Fruit fly (Drosophila melanogaster) whole organism, embryonic: Measurements from ENCODE around the gene CG43054.

Experiments
- Aef1 ChIP-seq: fragments of 200-800 bp; sonication (Bioruptor generic); IDR thresholded peaks from 3 replicates; pipeline ENCODE4 v1.3.6; 2022; ENCODE audit warnings: missing biosample characterization, missing genetic modification characterization
- BtbVII ChIP-seq: fragments of 200-800 bp; sonication (Bioruptor generic); optimal IDR thresholded peaks from 3 replicates; lab custom pipeline; 2017; ENCODE audit warnings: missing biosample characterization, mild to moderate bottlenecking, missing genetic modification characterization
- CG1024 ChIP-seq: fragments of 200-800 bp; sonication (Bioruptor generic); IDR thresholded peaks from 2 replicates; pipeline ENCODE4 v1.3.6; 2022; ENCODE audit warnings: missing biosample characterization, missing genetic modification characterization
- CG11723 ChIP-seq: fragments of 200-800 bp; sonication (Bioruptor generic); optimal IDR thresholded peaks from 2 replicates; lab custom pipeline; 2017; ENCODE audit warnings: missing biosample characterization, mild to moderate bottlenecking, missing genetic modification characterization
- CG12769 ChIP-seq: fragments of 200-800 bp; sonication (Bioruptor generic); optimal IDR thresholded peaks from 2 replicates; lab custom pipeline; 2019; ENCODE audit warnings: missing biosample characterization, mild to moderate bottlenecking, missing genetic modification characterization, moderate library complexity
- CG13123 ChIP-seq: fragments of 200-800 bp; sonication (Bioruptor generic); optimal IDR thresholded peaks from 2 replicates; lab custom pipeline; 2016; ENCODE audit warnings: missing biosample characterization, missing genetic modification characterization
- CG14441 ChIP-seq: fragments of 200-800 bp; sonication (Bioruptor generic); IDR thresholded peaks from 2 replicates; pipeline ENCODE4 v1.3.6; 2022; ENCODE audit warnings: missing biosample characterization, missing genetic modification characterization
- CG1647 ChIP-seq: fragments of 200-800 bp; sonication (Bioruptor generic); optimal IDR thresholded peaks from 3 replicates; lab custom pipeline; 2016; ENCODE audit warnings: missing biosample characterization, missing genetic modification characterization
- CG17186 ChIP-seq: fragments of 200-800 bp; sonication (Bioruptor generic); optimal IDR thresholded peaks from 3 replicates; lab custom pipeline; 2017; ENCODE audit warnings: missing biosample characterization, missing genetic modification reagents, missing genetic modification characterization
- CG17912 ChIP-seq: fragments of 200-800 bp; sonication (Bioruptor generic); optimal IDR thresholded peaks from 2 replicates; lab custom pipeline; 2018; ENCODE audit warnings: missing biosample characterization, mild to moderate bottlenecking, missing genetic modification characterization
- CG18011 ChIP-seq: fragments of 200-800 bp; sonication (Bioruptor generic); optimal IDR thresholded peaks from 2 replicates; lab custom pipeline; 2017; ENCODE audit warnings: missing biosample characterization, missing genetic modification characterization, mild to moderate bottlenecking, moderate library complexity, missing genotype
- CG1832 ChIP-seq: fragments of 200-800 bp; sonication (Bioruptor generic); optimal IDR thresholded peaks from 2 replicates; lab custom pipeline; 2017; ENCODE audit warnings: missing biosample characterization, mild to moderate bottlenecking, missing genetic modification characterization, inconsistent platforms
- CG18476 ChIP-seq: fragments of 200-800 bp; sonication (Bioruptor generic); optimal IDR thresholded peaks from 2 replicates; lab custom pipeline; 2016; ENCODE audit warnings: missing biosample characterization, mild to moderate bottlenecking, missing genetic modification characterization
- CG2202 ChIP-seq: fragments of 200-800 bp; sonication (Bioruptor generic); optimal IDR thresholded peaks from 2 replicates; lab custom pipeline; 2018; ENCODE audit warnings: missing biosample characterization, mild to moderate bottlenecking, missing genetic modification characterization
- CG30403 ChIP-seq: fragments of 200-800 bp; sonication (Bioruptor generic); optimal IDR thresholded peaks from 3 replicates; lab custom pipeline; 2016; ENCODE audit warnings: missing biosample characterization, missing genetic modification characterization
- CG3065 ChIP-seq: fragments of 200-800 bp; sonication (Bioruptor generic); optimal IDR thresholded peaks from 2 replicates; lab custom pipeline; 2016; ENCODE audit warnings: missing biosample characterization, missing genetic modification characterization
- CG31224 ChIP-seq: fragments of 200-800 bp; sonication (Bioruptor generic); IDR thresholded peaks from 2 replicates; pipeline ENCODE4 v1.3.6; 2022; ENCODE audit warnings: missing biosample characterization, missing genetic modification characterization
- CG34422 ChIP-seq: fragments of 200-800 bp; sonication (Bioruptor generic); IDR thresholded peaks from 3 replicates; pipeline ENCODE4 v1.3.6; 2022; ENCODE audit warnings: missing biosample characterization, missing genetic modification characterization
- CG3995 ChIP-seq: fragments of 200-800 bp; sonication (Bioruptor generic); optimal IDR thresholded peaks from 3 replicates; lab custom pipeline; 2016; ENCODE audit warnings: missing biosample characterization, missing genetic modification characterization
- CG4820 ChIP-seq: fragments of 200-800 bp; sonication (Bioruptor generic); optimal IDR thresholded peaks from 3 replicates; lab custom pipeline; 2016; ENCODE audit warnings: missing biosample characterization, missing genetic modification characterization
- CG6175 ChIP-seq: fragments of 200-800 bp; sonication (Bioruptor generic); IDR thresholded peaks from 3 replicates; pipeline ENCODE4 v1.3.6; 2022; ENCODE audit warnings: missing biosample characterization, missing genetic modification characterization
- CG7556 ChIP-seq: fragments of 200-800 bp; sonication (Bioruptor generic); optimal IDR thresholded peaks from 2 replicates; lab custom pipeline; 2017; ENCODE audit warnings: missing biosample characterization, mild to moderate bottlenecking, missing genetic modification characterization
- CG8290 ChIP-seq, 3 experiments: fragments of 200-800 bp; sonication (Bioruptor generic); optimal IDR thresholded peaks; 2 replicates each; lab custom pipeline; 2016 to 2019; ENCODE audit warnings: missing biosample characterization in 3 of 3, missing genetic modification characterization in 3 of 3, mild to moderate bottlenecking in 2 of 3, moderate library complexity in 1 of 3
- CTCF ChIP-seq: fragments of 200-800 bp; sonication (Bioruptor generic); optimal IDR thresholded peaks from 2 replicates; lab custom pipeline; 2017; ENCODE audit warnings: missing biosample characterization, mild to moderate bottlenecking, missing genetic modification characterization, moderate library complexity
- Camta ChIP-seq: fragments of 200-800 bp; sonication (Bioruptor generic); optimal IDR thresholded peaks from 2 replicates; lab custom pipeline; 2016; ENCODE audit warnings: missing biosample characterization, missing genetic modification characterization
- CrebB ChIP-seq: fragments of 200-800 bp; sonication (Bioruptor generic); optimal IDR thresholded peaks from 3 replicates; lab custom pipeline; 2018; ENCODE audit warnings: missing biosample characterization, mild to moderate bottlenecking, missing genetic modification characterization
- Dll ChIP-seq: fragments of 200-800 bp; sonication (Bioruptor generic); IDR thresholded peaks from 4 replicates; pipeline ENCODE4 v1.3.6; 2022; ENCODE audit warnings: missing biosample characterization, missing genetic modification characterization; ENCODE audit not compliant: partially characterized antibody
- Hand ChIP-seq: fragments of 200-800 bp; sonication (Bioruptor generic); optimal IDR thresholded peaks from 2 replicates; lab custom pipeline; 2017; ENCODE audit warnings: mild to moderate bottlenecking, missing biosample characterization, missing genetic modification reagents, missing genetic modification characterization
- Hmx ChIP-seq: fragments of 200-800 bp; sonication (Bioruptor generic); optimal IDR thresholded peaks from 2 replicates; lab custom pipeline; 2016; ENCODE audit warnings: missing biosample characterization, missing genetic modification characterization
- Meics ChIP-seq: fragments of 200-800 bp; sonication (Bioruptor generic); optimal IDR thresholded peaks from 2 replicates; lab custom pipeline; 2017; ENCODE audit warnings: missing biosample characterization, mild to moderate bottlenecking, missing genetic modification characterization
- Mrtf ChIP-seq: fragments of 200-800 bp; sonication (Bioruptor generic); IDR thresholded peaks from 3 replicates; pipeline ENCODE4 v1.3.6; 2022; ENCODE audit warnings: missing biosample characterization, missing genetic modification characterization
- Oli ChIP-seq: fragments of 200-800 bp; sonication (Bioruptor generic); optimal IDR thresholded peaks from 2 replicates; lab custom pipeline; 2018; ENCODE audit warnings: missing biosample characterization, mild to moderate bottlenecking, missing genetic modification characterization, moderate library complexity
- Sin3A ChIP-seq: fragments of >200 bp; optimal IDR thresholded peaks from 2 replicates; lab custom pipeline; 2018
- YL-1 ChIP-seq: fragments of 200-800 bp; sonication (Bioruptor generic); optimal IDR thresholded peaks from 3 replicates; lab custom pipeline; 2017; ENCODE audit warnings: missing biosample characterization, mild to moderate bottlenecking, missing genetic modification characterization
- ato ChIP-seq: fragments of 200-800 bp; sonication (Bioruptor generic); IDR thresholded peaks from 2 replicates; pipeline ENCODE4 v1.3.6; 2022; ENCODE audit warnings: missing biosample characterization, missing genetic modification characterization; ENCODE audit not compliant: partially characterized antibody
- bbx ChIP-seq: fragments of 200-800 bp; sonication (Bioruptor generic); IDR thresholded peaks from 2 replicates; pipeline ENCODE4 v1.3.6; 2022; ENCODE audit warnings: missing biosample characterization, missing genetic modification characterization; ENCODE audit not compliant: partially characterized antibody
- bcd ChIP-seq: fragments of 200-800 bp; sonication (Bioruptor generic); optimal IDR thresholded peaks from 2 replicates; lab custom pipeline; 2017; ENCODE audit warnings: missing biosample characterization, mild to moderate bottlenecking, missing genetic modification characterization
- chinmo ChIP-seq: fragments of 200-800 bp; sonication (Bioruptor generic); IDR thresholded peaks from 4 replicates; pipeline ENCODE4 v1.3.6; 2022; ENCODE audit warnings: missing biosample characterization, missing genetic modification characterization; ENCODE audit not compliant: partially characterized antibody
- dan ChIP-seq: fragments of 200-800 bp; sonication (Bioruptor generic); IDR thresholded peaks from 2 replicates; pipeline ENCODE4 v1.3.6; 2022; ENCODE audit warnings: missing biosample characterization, missing genetic modification characterization
- esg ChIP-seq: fragments of 200-800 bp; sonication (Bioruptor generic); conservative IDR thresholded peaks from 2 replicates; pipeline ENCODE4 v1.3.6; 2022; ENCODE audit warnings: missing biosample characterization, missing genetic modification characterization
- fu2 ChIP-seq: fragments of 200-800 bp; sonication (Bioruptor generic); optimal IDR thresholded peaks from 2 replicates; lab custom pipeline; 2016; ENCODE audit warnings: missing biosample characterization, missing genetic modification characterization
- ham ChIP-seq: fragments of 200-800 bp; sonication (Bioruptor generic); IDR thresholded peaks from 2 replicates; pipeline ENCODE4 v1.3.6; 2022; ENCODE audit warnings: missing biosample characterization, missing genetic modification characterization
- inv ChIP-seq: fragments of 200-800 bp; sonication (Bioruptor generic); IDR thresholded peaks from 2 replicates; pipeline ENCODE4 v1.3.6; 2022; ENCODE audit warnings: missing biosample characterization, missing genetic modification characterization; ENCODE audit not compliant: partially characterized antibody
- maf-S ChIP-seq: fragments of 200-800 bp; sonication (Bioruptor generic); optimal IDR thresholded peaks from 2 replicates; lab custom pipeline; 2016; ENCODE audit warnings: missing biosample characterization, missing genetic modification characterization
- nerfin-1 ChIP-seq: fragments of 200-800 bp; sonication (Bioruptor generic); optimal IDR thresholded peaks from 3 replicates; lab custom pipeline; 2019; ENCODE audit warnings: missing biosample characterization, mild to moderate bottlenecking, missing genetic modification characterization, moderate library complexity
- nom ChIP-seq: fragments of 200-800 bp; sonication (Bioruptor generic); optimal IDR thresholded peaks from 2 replicates; lab custom pipeline; 2017; ENCODE audit warnings: missing biosample characterization, missing genetic modification characterization, mild to moderate bottlenecking, moderate library complexity, missing genetic modification reagents
- pan ChIP-seq, 4 experiments: fragments of >200 bp in 3 of 4; fragments of 200-800 bp in 1 of 4; sonication (Bioruptor generic) in 1 of 4; optimal IDR thresholded peaks in 3 of 4; IDR thresholded peaks in 1 of 4; 2 replicates each; pipeline versions ENCODE4 v1.3.6 to Lab custom; 2017 to 2022; ENCODE audit warnings: missing biosample characterization in 2 of 4, missing genetic modification characterization in 2 of 4, mixed read lengths in 1 of 4
- rib ChIP-seq: fragments of 200-800 bp; sonication (Bioruptor generic); IDR thresholded peaks from 2 replicates; pipeline ENCODE4 v1.3.6; 2022; ENCODE audit warnings: missing biosample characterization, missing genetic modification characterization
- run ChIP-seq: fragments of 200-800 bp; sonication (Bioruptor generic); optimal IDR thresholded peaks from 3 replicates; lab custom pipeline; 2018; ENCODE audit warnings: missing biosample characterization, mild to moderate bottlenecking, missing genetic modification characterization
- sens ChIP-seq: fragments of 200-800 bp; sonication (Bioruptor generic); peaks from one replicate; lab custom pipeline; 2016; ENCODE audit warnings: missing biosample characterization, missing genetic modification characterization
- tin ChIP-seq: fragments of 200-800 bp; sonication (Bioruptor generic); optimal IDR thresholded peaks from 3 replicates; lab custom pipeline; 2016; ENCODE audit warnings: missing biosample characterization, missing genetic modification characterization
- zf30C ChIP-seq: fragments of 200-800 bp; sonication (Bioruptor generic); optimal IDR thresholded peaks from 3 replicates; lab custom pipeline; 2018; ENCODE audit warnings: missing biosample characterization, mild to moderate bottlenecking, missing genetic modification characterization

The CG43054 gene

DNA sequence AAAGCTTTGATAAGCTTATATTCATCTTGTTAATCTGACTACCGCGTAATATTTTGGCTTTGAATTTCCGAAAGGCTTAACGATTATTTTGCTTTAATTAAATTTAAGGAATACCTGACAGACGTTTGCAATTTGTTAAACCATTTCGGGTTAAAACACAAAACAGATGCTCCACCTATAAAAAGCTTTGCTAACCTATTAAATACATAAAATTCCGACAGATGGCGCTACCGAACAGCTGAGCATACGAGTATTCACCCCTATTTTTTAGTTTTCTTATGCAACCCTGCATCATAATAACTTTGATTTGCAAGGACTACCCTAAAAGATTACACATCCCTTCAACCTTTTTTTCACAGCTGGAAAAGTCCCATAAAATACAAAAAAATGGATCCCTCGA is 37.8 kb upstream of the CG43054 start (continued):
- TF ChIP-seq CG17186 (GFP tag; lab: Kevin White, UChicago): no peak
- no peak for TF ChIP-seq CG34422 (GFP tag; lab: Robert Waterston, UW)
- TF ChIP-seq zf30C (GFP tag; lab: Kevin White, UChicago): no peak
- no peak for TF ChIP-seq Sin3A (lab: Kevin White, UChicago)
- TF ChIP-seq CG31224 (GFP tag; lab: Robert Waterston, UW): no peak
- TF ChIP-seq dan: no peak
- no peak for TF ChIP-seq Mrtf (GFP tag; lab: Robert Waterston, UW)
- no peak for TF ChIP-seq nom (GFP tag; lab: Kevin White, UChicago)
- no peak for TF ChIP-seq CG8290 (GFP tag; optimal IDR thresholded peaks at IDR 0.05; lab: Kevin White, UChicago)
- TF ChIP-seq CG8290 (tag; optimal IDR thresholded peaks at IDR 0.05; lab: Kevin White, UChicago): no peak
- TF ChIP-seq pan (optimal IDR thresholded peaks at IDR 0.05; lab: Kevin White, UChicago): no peak
- TF ChIP-seq pan (GFP tag; optimal IDR thresholded peaks at IDR 0.05 in 1 of 2, IDR thresholded peaks at IDR 0.05 in 1 of 2): no peak
- no peak for TF ChIP-seq CG18476
- TF ChIP-seq chinmo (GFP tag; lab: Robert Waterston, UW): 0 out of 4 replicates have a peak, but pooled peaks have one; percentile 8
- TF ChIP-seq CG13123 (GFP tag; lab: Kevin White, UChicago): no peak
- TF ChIP-seq ham: no peak
- no peak for TF ChIP-seq Aef1 (GFP tag; lab: Robert Waterston, UW)
- TF ChIP-seq inv: no peak
- TF ChIP-seq CG6175 (GFP tag; lab: Robert Waterston, UW): no peak
- TF ChIP-seq CG1647 (GFP tag; lab: Kevin White, UChicago): no peak
- no peak for TF ChIP-seq bbx (GFP tag; lab: Robert Waterston, UW)
- no peak for TF ChIP-seq CG3995 (GFP tag; lab: Kevin White, UChicago)
- no peak for TF ChIP-seq Meics (GFP tag; lab: Kevin White, UChicago)
- no peak for TF ChIP-seq fu2 (GFP tag; lab: Kevin White, UChicago)
- TF ChIP-seq maf-S (GFP tag; lab: Kevin White, UChicago): no peak
- no peak for TF ChIP-seq CG11723 (GFP tag; lab: Kevin White, UChicago)
- peak; percentile 25; the same call in 1 of the 2 replicates for TF ChIP-seq CG14441 (GFP tag; lab: Robert Waterston, UW)
- TF ChIP-seq Hmx (GFP tag; lab: Kevin White, UChicago): no peak
- TF ChIP-seq nerfin-1 (tag; lab: Kevin White, UChicago): peak; percentile 57
- no peak for TF ChIP-seq CG4820 (GFP tag; lab: Kevin White, UChicago)
- no peak for TF ChIP-seq CG12769
- no peak for TF ChIP-seq Camta (GFP tag; lab: Kevin White, UChicago)
- TF ChIP-seq CG1024 (GFP tag; lab: Robert Waterston, UW): no peak
- no peak for TF ChIP-seq YL-1 (GFP tag; lab: Kevin White, UChicago)
- no peak for TF ChIP-seq run
- peak; percentile 24 for TF ChIP-seq CG30403
- TF ChIP-seq CTCF (GFP tag; lab: Kevin White, UChicago): peak; percentile 97
- TF ChIP-seq CG2202: no peak
- no peak for TF ChIP-seq bcd (GFP tag; lab: Kevin White, UChicago)
- no peak for TF ChIP-seq Dll (GFP tag; lab: Robert Waterston, UW)
- no peak for TF ChIP-seq CG1832
- TF ChIP-seq sens (GFP tag; lab: Kevin White, UChicago): peak; percentile 76
- TF ChIP-seq CG17912 (GFP tag; lab: Kevin White, UChicago): no peak
- no peak for TF ChIP-seq CG7556 (GFP tag; lab: Kevin White, UChicago)
- TF ChIP-seq tin (GFP tag; lab: Kevin White, UChicago): no peak
- no peak for TF ChIP-seq esg (GFP tag; lab: Robert Waterston, UW)
- no peak for TF ChIP-seq Hand
- peak; percentile 62 for TF ChIP-seq Oli (tag; lab: Kevin White, UChicago)
- no peak for TF ChIP-seq CG3065
- no peak for TF ChIP-seq CG18011 (GFP tag; lab: Kevin White, UChicago)
- TF ChIP-seq rib (GFP tag; lab: Robert Waterston, UW): no peak
- TF ChIP-seq BtbVII (GFP tag; lab: Kevin White, UChicago): no peak
- no peak for TF ChIP-seq CrebB
- no peak for TF ChIP-seq ato (GFP tag; lab: Robert Waterston, UW)
